Worm (Caenorhabditis elegans) whole organism, early embryonic: Measurements from ENCODE around the gene srh-35.

Experiments
- B0310.2 ChIP-seq: sonication (generic microtip); optimal IDR thresholded peaks from 2 replicates; lab custom pipeline; 2016; ENCODE audit warnings: mild to moderate bottlenecking, missing genetic modification characterization, missing compliant biosample characterization
- F13C5.2 ChIP-seq: sonication (generic microtip); optimal IDR thresholded peaks from 2 replicates; lab custom pipeline; 2017; ENCODE audit warnings: mild to moderate bottlenecking, missing genetic modification characterization, inconsistent platforms, missing compliant biosample characterization
- aly-1 ChIP-seq: sonication (generic microtip); optimal IDR thresholded peaks from 2 replicates; lab custom pipeline; 2016; ENCODE audit warnings: missing genetic modification characterization, missing compliant biosample characterization
- ama-1 ChIP-seq: fragments of 150-350 bp; optimal IDR thresholded peaks from 2 replicates; lab custom pipeline; 2014
- ceh-13 ChIP-seq: fragments of 200-800 bp; sonication (Bioruptor generic); optimal IDR thresholded peaks from 2 replicates; lab custom pipeline; 2018; ENCODE audit warnings: mild to moderate bottlenecking, missing genetic modification characterization, missing compliant biosample characterization
- ceh-36 ChIP-seq: sonication (generic microtip); optimal IDR thresholded peaks from 2 replicates; lab custom pipeline; 2016; ENCODE audit warnings: missing genetic modification characterization, inconsistent platforms, missing compliant biosample characterization
- ets-7 ChIP-seq: sonication (generic microtip); optimal IDR thresholded peaks from 2 replicates; lab custom pipeline; 2016; ENCODE audit warnings: missing genotype, missing genetic modification characterization, missing compliant biosample characterization
- flt-1 ChIP-seq: fragments of 200-800 bp; sonication (Bioruptor generic); IDR thresholded peaks from 2 replicates; pipeline ENCODE4 v1.3.6; 2022; ENCODE audit warnings: missing genetic modification characterization, missing compliant biosample characterization
- hmbx-1 ChIP-seq: sonication (generic microtip); optimal IDR thresholded peaks from 2 replicates; lab custom pipeline; 2016; ENCODE audit warnings: mild to moderate bottlenecking, missing genetic modification characterization, missing compliant biosample characterization
- hmg-4 ChIP-seq: fragments of 200-800 bp; sonication (Bioruptor generic); optimal IDR thresholded peaks from 2 replicates; lab custom pipeline; 2018; ENCODE audit warnings: mild to moderate bottlenecking, missing genetic modification characterization, missing compliant biosample characterization
- hnd-1 ChIP-seq: sonication (generic microtip); optimal IDR thresholded peaks from 2 replicates; lab custom pipeline; 2016; ENCODE audit warnings: missing genetic modification characterization, missing compliant biosample characterization
- pes-1 ChIP-seq: fragments of 200-800 bp; sonication (Bioruptor generic); IDR thresholded peaks from 2 replicates; pipeline ENCODE4 v1.3.6; 2022; ENCODE audit warnings: missing genetic modification reagents, missing genetic modification characterization, missing compliant biosample characterization
- scrt-1 ChIP-seq: fragments of 200-800 bp; sonication (Bioruptor generic); IDR thresholded peaks from 2 replicates; pipeline ENCODE4 v1.3.6; 2022; ENCODE audit warnings: missing genetic modification characterization, missing compliant biosample characterization
- sea-1 ChIP-seq: fragments of 200-800 bp; sonication (Bioruptor generic); conservative IDR thresholded peaks from 2 replicates; pipeline ENCODE4 v1.3.6; 2022; ENCODE audit warnings: missing genetic modification characterization, missing compliant biosample characterization
- tbx-11 ChIP-seq: fragments of 200-800 bp; sonication (Bioruptor generic); IDR thresholded peaks from 2 replicates; pipeline ENCODE4 v1.3.6; 2022; ENCODE audit warnings: missing genetic modification characterization, missing compliant biosample characterization
- tbx-37 ChIP-seq: fragments of 200-800 bp; sonication (Bioruptor generic); conservative IDR thresholded peaks from 2 replicates; pipeline ENCODE4 v1.3.6; 2022; ENCODE audit warnings: missing genetic modification reagents, missing genetic modification characterization, missing compliant biosample characterization
- tra-4 ChIP-seq: sonication (generic microtip); optimal IDR thresholded peaks from 2 replicates; lab custom pipeline; 2017; ENCODE audit warnings: missing genetic modification characterization, missing compliant biosample characterization

srh-35 gene

ce11 chrV:467507-467906, 18.5 kb upstream of the srh-35 start:
- TF ChIP-seq tbx-37 (no peak), hmg-4 (GFP tag; lab: Kevin White, UChicago) (no peak), tra-4 (tag; lab: Kevin White, UChicago) (no peak), ama-1 (lab: Kevin White, UChicago) (no peak), F13C5.2 (tag; lab: Kevin White, UChicago) (no peak), ceh-36 (tag; lab: Kevin White, UChicago) (no peak), scrt-1 (GFP tag; lab: Robert Waterston, UW) (no peak), hmbx-1 (tag; lab: Kevin White, UChicago) (no peak)

ce11 chrV:465355-465754, 16.3 kb upstream of the srh-35 start:
- TF ChIP-seq ceh-13 (no peak), F13C5.2 (tag; lab: Kevin White, UChicago) (no peak), aly-1 (tag; lab: Kevin White, UChicago) (no peak), ceh-36 (tag; lab: Kevin White, UChicago) (no peak), ama-1 (lab: Kevin White, UChicago) (no peak), B0310.2 (tag; lab: Kevin White, UChicago) (no peak), flt-1 (GFP tag; lab: Robert Waterston, UW) (no peak), tbx-37 (no peak), pes-1 (no peak), hnd-1 (no peak), sea-1 (GFP tag; lab: Robert Waterston, UW) (no peak), ets-7 (tag; lab: Kevin White, UChicago) (no peak), tra-4 (tag; lab: Kevin White, UChicago) (no peak), hmg-4 (GFP tag; lab: Kevin White, UChicago) (no peak), tbx-11 (GFP tag; lab: Robert Waterston, UW) (no peak), hmbx-1 (tag; lab: Kevin White, UChicago) (no peak), scrt-1 (GFP tag; lab: Robert Waterston, UW) (no peak)

ce11 chrV:464800-465199, 15.8 kb upstream of the srh-35 start, which contains the start of gene nhr-201:
Gene nhr-201 (plus strand): TSS chrV:464828.
- TF ChIP-seq ceh-13: no peak

ce11 chrV:462263-462662, 13.2 kb upstream of the srh-35 start, which contains the start of gene nhr-202:
Gene nhr-202 (plus strand): TSS chrV:462588.
- TF ChIP-seq aly-1 (tag; lab: Kevin White, UChicago): no peak
- TF ChIP-seq ama-1 (lab: Kevin White, UChicago): no peak
- TF ChIP-seq tbx-11 (GFP tag; lab: Robert Waterston, UW): no peak
- no peak for TF ChIP-seq F13C5.2 (tag; lab: Kevin White, UChicago)
- TF ChIP-seq ceh-13: no peak
- TF ChIP-seq ets-7 (tag; lab: Kevin White, UChicago): no peak
- TF ChIP-seq tbx-37: no peak
- no peak for TF ChIP-seq hmg-4 (GFP tag; lab: Kevin White, UChicago)
- TF ChIP-seq tra-4 (tag; lab: Kevin White, UChicago): no peak
- TF ChIP-seq sea-1 (GFP tag; lab: Robert Waterston, UW): no peak
- TF ChIP-seq hnd-1: no peak
- no peak for TF ChIP-seq scrt-1 (GFP tag; lab: Robert Waterston, UW)
- no peak for TF ChIP-seq pes-1

ce11 chrV:459464-459863, 10.4 kb upstream of the srh-35 start, which contains the start of gene nhr-203:
Gene nhr-203 (plus strand): TSS chrV:459795.
- no peak for TF ChIP-seq ceh-13
- TF ChIP-seq aly-1 (tag; lab: Kevin White, UChicago): no peak
- no peak for TF ChIP-seq hnd-1
- no peak for TF ChIP-seq B0310.2 (tag; lab: Kevin White, UChicago)
- no peak for TF ChIP-seq ama-1 (lab: Kevin White, UChicago)
- no peak for TF ChIP-seq flt-1 (GFP tag; lab: Robert Waterston, UW)
- TF ChIP-seq ets-7 (tag; lab: Kevin White, UChicago): no peak
- TF ChIP-seq ceh-36 (tag; lab: Kevin White, UChicago): no peak
- TF ChIP-seq tbx-11 (GFP tag; lab: Robert Waterston, UW): no peak
- TF ChIP-seq F13C5.2 (tag; lab: Kevin White, UChicago): no peak
- TF ChIP-seq tra-4 (tag; lab: Kevin White, UChicago): no peak
- TF ChIP-seq pes-1: no peak
- no peak for TF ChIP-seq scrt-1 (GFP tag; lab: Robert Waterston, UW)
- no peak for TF ChIP-seq hmg-4 (GFP tag; lab: Kevin White, UChicago)
- TF ChIP-seq hmbx-1 (tag; lab: Kevin White, UChicago): no peak

- no peak for TF ChIP-seq tbx-11 (GFP tag; lab: Robert Waterston, UW)
- no peak for TF ChIP-seq sea-1 (GFP tag; lab: Robert Waterston, UW)
- no peak for TF ChIP-seq scrt-1 (GFP tag; lab: Robert Waterston, UW)
- no peak for TF ChIP-seq tbx-37
- no peak for TF ChIP-seq tra-4 (tag; lab: Kevin White, UChicago)
- no peak for TF ChIP-seq ama-1 (lab: Kevin White, UChicago)
- TF ChIP-seq ets-7 (tag; lab: Kevin White, UChicago): no peak
Observed at ce11 chrV:457839-458238, 8.8 kb upstream of the srh-35 start.

ce11 chrV:453569-453968, 4.5 kb upstream of the srh-35 start, which contains the start of gene nhr-98:
Gene nhr-98 (plus strand): TSS chrV:453869.
- no peak for TF ChIP-seq aly-1 (tag; lab: Kevin White, UChicago)
- no peak for TF ChIP-seq ets-7 (tag; lab: Kevin White, UChicago)
- TF ChIP-seq pes-1: no peak
- TF ChIP-seq F13C5.2 (tag; lab: Kevin White, UChicago): no peak
- no peak for TF ChIP-seq tbx-37
- no peak for TF ChIP-seq hmg-4 (GFP tag; lab: Kevin White, UChicago)
- TF ChIP-seq scrt-1 (GFP tag; lab: Robert Waterston, UW): no peak
- TF ChIP-seq hmbx-1 (tag; lab: Kevin White, UChicago): no peak
- no peak for TF ChIP-seq B0310.2 (tag; lab: Kevin White, UChicago)
- no peak for TF ChIP-seq sea-1 (GFP tag; lab: Robert Waterston, UW)
- TF ChIP-seq flt-1 (GFP tag; lab: Robert Waterston, UW): no peak
- no peak for TF ChIP-seq ceh-13
- no peak for TF ChIP-seq tra-4 (tag; lab: Kevin White, UChicago)
- no peak for TF ChIP-seq hnd-1
- no peak for TF ChIP-seq ceh-36 (tag; lab: Kevin White, UChicago)
- no peak for TF ChIP-seq tbx-11 (GFP tag; lab: Robert Waterston, UW)
- no peak for TF ChIP-seq ama-1 (lab: Kevin White, UChicago)
